Worm (Caenorhabditis elegans) whole organism, early embryonic: ENCODE data around the gene Y43F8B.15.

Experiments
- B0310.2 ChIP-seq: sonication (generic microtip); optimal IDR thresholded peaks from 2 replicates; lab custom pipeline; 2016; ENCODE audit warnings: mild to moderate bottlenecking, missing genetic modification characterization, missing compliant biosample characterization
- F13C5.2 ChIP-seq: sonication (generic microtip); optimal IDR thresholded peaks from 2 replicates; lab custom pipeline; 2017; ENCODE audit warnings: mild to moderate bottlenecking, missing genetic modification characterization, inconsistent platforms, missing compliant biosample characterization
- aly-1 ChIP-seq: sonication (generic microtip); optimal IDR thresholded peaks from 2 replicates; lab custom pipeline; 2016; ENCODE audit warnings: missing genetic modification characterization, missing compliant biosample characterization
- ama-1 ChIP-seq: fragments of 150-350 bp; optimal IDR thresholded peaks from 2 replicates; lab custom pipeline; 2014
- ceh-13 ChIP-seq: fragments of 200-800 bp; sonication (Bioruptor generic); optimal IDR thresholded peaks from 2 replicates; lab custom pipeline; 2018; ENCODE audit warnings: mild to moderate bottlenecking, missing genetic modification characterization, missing compliant biosample characterization
- ceh-36 ChIP-seq: sonication (generic microtip); optimal IDR thresholded peaks from 2 replicates; lab custom pipeline; 2016; ENCODE audit warnings: missing genetic modification characterization, inconsistent platforms, missing compliant biosample characterization
- ets-7 ChIP-seq: sonication (generic microtip); optimal IDR thresholded peaks from 2 replicates; lab custom pipeline; 2016; ENCODE audit warnings: missing genotype, missing genetic modification characterization, missing compliant biosample characterization
- flt-1 ChIP-seq: fragments of 200-800 bp; sonication (Bioruptor generic); IDR thresholded peaks from 2 replicates; pipeline ENCODE4 v1.3.6; 2022; ENCODE audit warnings: missing genetic modification characterization, missing compliant biosample characterization
- hmbx-1 ChIP-seq: sonication (generic microtip); optimal IDR thresholded peaks from 2 replicates; lab custom pipeline; 2016; ENCODE audit warnings: mild to moderate bottlenecking, missing genetic modification characterization, missing compliant biosample characterization
- hmg-4 ChIP-seq: fragments of 200-800 bp; sonication (Bioruptor generic); optimal IDR thresholded peaks from 2 replicates; lab custom pipeline; 2018; ENCODE audit warnings: mild to moderate bottlenecking, missing genetic modification characterization, missing compliant biosample characterization
- hnd-1 ChIP-seq: sonication (generic microtip); optimal IDR thresholded peaks from 2 replicates; lab custom pipeline; 2016; ENCODE audit warnings: missing genetic modification characterization, missing compliant biosample characterization
- pes-1 ChIP-seq: fragments of 200-800 bp; sonication (Bioruptor generic); IDR thresholded peaks from 2 replicates; pipeline ENCODE4 v1.3.6; 2022; ENCODE audit warnings: missing genetic modification reagents, missing genetic modification characterization, missing compliant biosample characterization
- scrt-1 ChIP-seq: fragments of 200-800 bp; sonication (Bioruptor generic); IDR thresholded peaks from 2 replicates; pipeline ENCODE4 v1.3.6; 2022; ENCODE audit warnings: missing genetic modification characterization, missing compliant biosample characterization
- sea-1 ChIP-seq: fragments of 200-800 bp; sonication (Bioruptor generic); conservative IDR thresholded peaks from 2 replicates; pipeline ENCODE4 v1.3.6; 2022; ENCODE audit warnings: missing genetic modification characterization, missing compliant biosample characterization
- tbx-11 ChIP-seq: fragments of 200-800 bp; sonication (Bioruptor generic); IDR thresholded peaks from 2 replicates; pipeline ENCODE4 v1.3.6; 2022; ENCODE audit warnings: missing genetic modification characterization, missing compliant biosample characterization
- tbx-37 ChIP-seq: fragments of 200-800 bp; sonication (Bioruptor generic); conservative IDR thresholded peaks from 2 replicates; pipeline ENCODE4 v1.3.6; 2022; ENCODE audit warnings: missing genetic modification reagents, missing genetic modification characterization, missing compliant biosample characterization
- tra-4 ChIP-seq: sonication (generic microtip); optimal IDR thresholded peaks from 2 replicates; lab custom pipeline; 2017; ENCODE audit warnings: missing genetic modification characterization, missing compliant biosample characterization

Y43F8B.15 gene

ce11 chrV:19495587-19495986 is 33.7 kb upstream of the Y43F8B.15 start, which contains the start of gene scl-21:
TSS of gene scl-21 (minus strand) at chrV:19495687.
- TF ChIP-seq ceh-13 (GFP tag; lab: Kevin White, UChicago) = no peak
- no peak for TF ChIP-seq aly-1 (tag; lab: Kevin White, UChicago)
- TF ChIP-seq ets-7 (tag; lab: Kevin White, UChicago) = no peak
- no peak for TF ChIP-seq pes-1 (GFP tag; lab: Robert Waterston, UW)

ce11 chrV:19495145-19495544 is 33.2 kb upstream of the Y43F8B.15 start:
- TF ChIP-seq sea-1 (GFP tag; lab: Robert Waterston, UW) (no peak), ama-1 (lab: Kevin White, UChicago) (no peak), hnd-1 (tag; lab: Kevin White, UChicago) (no peak), B0310.2 (tag; lab: Kevin White, UChicago) (no peak), pes-1 (GFP tag; lab: Robert Waterston, UW) (no peak), scrt-1 (GFP tag; lab: Robert Waterston, UW) (no peak), hmg-4 (no peak), tbx-37 (GFP tag; lab: Robert Waterston, UW) (no peak), flt-1 (GFP tag; lab: Robert Waterston, UW) (no peak), F13C5.2 (tag; lab: Kevin White, UChicago) (no peak), ceh-36 (tag; lab: Kevin White, UChicago) (no peak), aly-1 (tag; lab: Kevin White, UChicago) (no peak), ceh-13 (GFP tag; lab: Kevin White, UChicago) (no peak), ets-7 (tag; lab: Kevin White, UChicago) (no peak), tbx-11 (GFP tag; lab: Robert Waterston, UW) (no peak), hmbx-1 (tag; lab: Kevin White, UChicago) (no peak), tra-4 (tag; lab: Kevin White, UChicago) (no peak)

- TF ChIP-seq hnd-1 (tag; lab: Kevin White, UChicago) (no peak), flt-1 (GFP tag; lab: Robert Waterston, UW) (no peak), tra-4 (tag; lab: Kevin White, UChicago) (no peak), tbx-11 (GFP tag; lab: Robert Waterston, UW) (no peak), pes-1 (GFP tag; lab: Robert Waterston, UW) (no peak), hmg-4 (no peak)
These were observed 29.4 kb upstream of the Y43F8B.15 start, which contains the start of gene Y43F8B.29 for ce11 chrV:19491302-19491701. TSS of gene Y43F8B.29 (plus strand) at chrV:19491602.

- TF ChIP-seq sea-1 (GFP tag; lab: Robert Waterston, UW) = no peak
- TF ChIP-seq hmg-4 = no peak
- TF ChIP-seq pes-1 (GFP tag; lab: Robert Waterston, UW) = no peak
- TF ChIP-seq aly-1 (tag; lab: Kevin White, UChicago) = no peak
- no peak for TF ChIP-seq ceh-13 (GFP tag; lab: Kevin White, UChicago)
- no peak for TF ChIP-seq tbx-11 (GFP tag; lab: Robert Waterston, UW)
- TF ChIP-seq tra-4 (tag; lab: Kevin White, UChicago) = no peak
- TF ChIP-seq B0310.2 (tag; lab: Kevin White, UChicago) = no peak
- TF ChIP-seq scrt-1 (GFP tag; lab: Robert Waterston, UW) = no peak
- no peak for TF ChIP-seq ama-1 (lab: Kevin White, UChicago)
- TF ChIP-seq F13C5.2 (tag; lab: Kevin White, UChicago) = no peak
- TF ChIP-seq ets-7 (tag; lab: Kevin White, UChicago) = no peak
- no peak for TF ChIP-seq hnd-1 (tag; lab: Kevin White, UChicago)
- TF ChIP-seq flt-1 (GFP tag; lab: Robert Waterston, UW) = no peak
- no peak for TF ChIP-seq hmbx-1 (tag; lab: Kevin White, UChicago)
- no peak for TF ChIP-seq ceh-36 (tag; lab: Kevin White, UChicago)
These were observed 28.5 kb upstream of the Y43F8B.15 start, which contains the start of gene Y43F8B.7 for ce11 chrV:19490461-19490860. TSS of gene Y43F8B.7 (plus strand) at chrV:19490761.

- TF ChIP-seq hmbx-1 (tag; lab: Kevin White, UChicago) (no peak), scrt-1 (GFP tag; lab: Robert Waterston, UW) (no peak), aly-1 (tag; lab: Kevin White, UChicago) (no peak), sea-1 (GFP tag; lab: Robert Waterston, UW) (no peak), tbx-37 (GFP tag; lab: Robert Waterston, UW) (no peak), flt-1 (GFP tag; lab: Robert Waterston, UW) (no peak), hnd-1 (tag; lab: Kevin White, UChicago) (no peak)
These were observed 23.8 kb upstream of the Y43F8B.15 start, which contains the start of gene Y43F8B.18 for ce11 chrV:19485690-19486089. TSS of gene Y43F8B.18 (plus strand) at chrV:19485990.

ce11 chrV:19485261-19485660 is 23.3 kb upstream of the Y43F8B.15 start, which contains the start of gene Y43F8B.28:
TSS of gene Y43F8B.28 (plus strand) at chrV:19485319.
- TF ChIP-seq B0310.2 (tag; lab: Kevin White, UChicago) (no peak), tbx-37 (GFP tag; lab: Robert Waterston, UW) (no peak), aly-1 (tag; lab: Kevin White, UChicago) (no peak), scrt-1 (GFP tag; lab: Robert Waterston, UW) (no peak), hnd-1 (tag; lab: Kevin White, UChicago) (no peak), tbx-11 (GFP tag; lab: Robert Waterston, UW) (no peak), tra-4 (tag; lab: Kevin White, UChicago) (no peak), ama-1 (lab: Kevin White, UChicago) (no peak), hmbx-1 (tag; lab: Kevin White, UChicago) (no peak), F13C5.2 (tag; lab: Kevin White, UChicago) (no peak), ceh-36 (tag; lab: Kevin White, UChicago) (no peak), pes-1 (GFP tag; lab: Robert Waterston, UW) (no peak), hmg-4 (no peak), ceh-13 (GFP tag; lab: Kevin White, UChicago) (no peak), sea-1 (GFP tag; lab: Robert Waterston, UW) (no peak), ets-7 (tag; lab: Kevin White, UChicago) (no peak), flt-1 (GFP tag; lab: Robert Waterston, UW) (no peak)

ce11 chrV:19484507-19484906 is 22.6 kb upstream of the Y43F8B.15 start, which contains the start of gene Y43F8B.17:
TSS of gene Y43F8B.17 (plus strand) at chrV:19484721.
- TF ChIP-seq scrt-1 (GFP tag; lab: Robert Waterston, UW) = no peak
- TF ChIP-seq sea-1 (GFP tag; lab: Robert Waterston, UW) = no peak
- TF ChIP-seq flt-1 (GFP tag; lab: Robert Waterston, UW) = no peak
- no peak for TF ChIP-seq aly-1 (tag; lab: Kevin White, UChicago)
